Worm (Caenorhabditis elegans): ENCODE data around the gene T15B12.2.

ce11 chrIII:5258918-5259317 is 42.8 kb downstream of the T15B12.2 start, which contains the start of gene gop-2:
- TF ChIP-seq lin-26 (GFP tag; IDR thresholded peaks at IDR 0.05) (no peak), F57A8.1 (GFP tag; optimal IDR thresholded peaks at IDR 0.05) (no peak), mel-28 (tag; optimal IDR thresholded peaks at IDR 0.05; ENCODE audit: borderline replicate concordance) (no peak), F49E8.2 (tag; optimal IDR thresholded peaks at IDR 0.05; ENCODE audit: insufficient read depth) (no peak), F57C9.4 (tag; optimal IDR thresholded peaks at IDR 0.05) (no peak)
